Fruit fly (Drosophila melanogaster) whole organism, pupa: ENCODE measurements around the gene CG32647.

Source experiments
- D1 ChIP-seq: fragments of 200-800 bp; sonication (Bioruptor generic); optimal IDR thresholded peaks from 2 replicates; lab custom pipeline; 2018; ENCODE audit warnings: missing biosample characterization, mild to moderate bottlenecking, missing genetic modification characterization, moderate library complexity
- EcR ChIP-seq: fragments of 200-800 bp; sonication (Bioruptor generic); optimal IDR thresholded peaks from 3 replicates; lab custom pipeline; 2019; ENCODE audit warnings: missing biosample characterization, missing genetic modification characterization, mild to moderate bottlenecking, moderate library complexity, missing genetic modification reagents

- TF ChIP-seq D1 (tag; lab: Kevin White, UChicago) (no peak), EcR (no peak)
These were observed 18.5 kb downstream of the CG32647 start for dm6 chrX:12766286-12766685.
